Fruit fly (Drosophila melanogaster) whole organism, embryonic: ENCODE results near the gene nwk.

Experiments used
- CG2712 ChIP-seq: fragments of 200-800 bp; optimal IDR thresholded peaks from 3 replicates; lab custom pipeline; 2019; ENCODE audit warnings: missing biosample characterization, mild to moderate bottlenecking, missing genetic modification characterization, moderate library complexity
- CG31224 ChIP-seq: fragments of 200-800 bp; sonication (Bioruptor generic); IDR thresholded peaks from 2 replicates; pipeline ENCODE4 v1.3.6; 2022; ENCODE audit warnings: missing biosample characterization, missing genetic modification characterization
- ERR ChIP-seq: fragments of 200-800 bp; sonication (Bioruptor generic); optimal IDR thresholded peaks from 2 replicates; lab custom pipeline; 2016; ENCODE audit warnings: missing biosample characterization, missing genetic modification characterization
- Nf-YB ChIP-seq: fragments of 200-800 bp; sonication (Bioruptor generic); optimal IDR thresholded peaks from 3 replicates; lab custom pipeline; 2019; ENCODE audit warnings: missing biosample characterization, mild to moderate bottlenecking, missing genetic modification characterization, moderate library complexity
- cg ChIP-seq: fragments of 200-800 bp; sonication (Bioruptor generic); optimal IDR thresholded peaks from 3 replicates; lab custom pipeline; 2019; ENCODE audit warnings: missing biosample characterization, mild to moderate bottlenecking, missing genetic modification characterization, moderate library complexity
- sd ChIP-seq: fragments of 200-800 bp; sonication (Bioruptor generic); optimal IDR thresholded peaks from 3 replicates; lab custom pipeline; 2018; ENCODE audit warnings: missing biosample characterization, mild to moderate bottlenecking, missing genetic modification characterization, moderate library complexity
- zfh2 ChIP-seq: fragments of 200-800 bp; sonication (Bioruptor generic); optimal IDR thresholded peaks from 2 replicates; lab custom pipeline; 2016; ENCODE audit warnings: missing biosample characterization, missing genetic modification characterization

- TF ChIP-seq CG31224 (GFP tag; lab: Robert Waterston, UW) = no peak
- no peak for TF ChIP-seq cg (GFP tag; lab: Kevin White, UChicago)
- TF ChIP-seq ERR = no peak
- TF ChIP-seq CG2712 (tag; lab: Kevin White, UChicago) = no peak
- peak; percentile 2 for TF ChIP-seq zfh2 (GFP tag; lab: Kevin White, UChicago)
- TF ChIP-seq Nf-YB = no peak
- TF ChIP-seq sd (tag; lab: Kevin White, UChicago) = no peak
These were observed 11.4 kb upstream of the nwk start for dm6 chr3L:9126021-9126811.
